Fruit fly (Drosophila melanogaster): ENCODE results near the gene Rh2.

Gene Rh2

dm6 chr3R:18918872-18919339, 19.7 kb downstream of the Rh2 start:
- TF ChIP-seq Myc (optimal IDR thresholded peaks at IDR 0.05), result no peak
- peak; percentile 35 for TF ChIP-seq Vsx2 (GFP tag; optimal IDR thresholded peaks at IDR 0.05; ENCODE audit: partially characterized antibody)
- TF ChIP-seq fru (GFP tag; optimal IDR thresholded peaks at IDR 0.05), result no peak
- no peak for TF ChIP-seq Hr78 (GFP tag; optimal IDR thresholded peaks at IDR 0.05)
- no peak for TF ChIP-seq usp (GFP tag; optimal IDR thresholded peaks at IDR 0.05)
- TF ChIP-seq Rel (GFP tag; optimal IDR thresholded peaks at IDR 0.05), result no peak
- peak; percentile 99 for TF ChIP-seq Rel (tag; optimal IDR thresholded peaks at IDR 0.05)
- no peak for TF ChIP-seq lola (GFP tag; optimal IDR thresholded peaks at IDR 0.05)
- no peak for TF ChIP-seq Abd-B (GFP tag; optimal IDR thresholded peaks at IDR 0.05)
- peak in 1 of 2 experiments; percentile 38 for TF ChIP-seq dl (GFP tag; optimal IDR thresholded peaks at IDR 0.05; ENCODE audit: insufficient read depth in 1 of 2, partially characterized antibody in 2 of 2)
- no peak for TF ChIP-seq Hr83 (GFP tag; optimal IDR thresholded peaks at IDR 0.05; ENCODE audit: poor library complexity, severe bottlenecking)
- peak; percentile 12 for TF ChIP-seq Sp1 (GFP tag; optimal IDR thresholded peaks at IDR 0.05)
- peak; percentile 21 for TF ChIP-seq Jra (GFP tag; optimal IDR thresholded peaks at IDR 0.05)
- no peak for TF ChIP-seq Dfd (GFP tag; optimal IDR thresholded peaks at IDR 0.05)
- peak; percentile 55 for TF ChIP-seq CrebA (GFP tag; optimal IDR thresholded peaks at IDR 0.05; ENCODE audit: borderline replicate concordance)
- TF ChIP-seq br (GFP tag; optimal IDR thresholded peaks at IDR 0.05), result peak; percentile 24
- no peak for TF ChIP-seq CG9705 (GFP tag; optimal IDR thresholded peaks at IDR 0.05)
- peak; percentile 28 for TF ChIP-seq brk (GFP tag; optimal IDR thresholded peaks at IDR 0.05)
- peak; percentile 97 for TF ChIP-seq h (GFP tag; optimal IDR thresholded peaks at IDR 0.05)

- no peak for TF ChIP-seq sv (GFP tag; optimal IDR thresholded peaks at IDR 0.05)
- TF ChIP-seq CG32264 (GFP tag; optimal IDR thresholded peaks at IDR 0.05), result no peak
- TF ChIP-seq CrebA (GFP tag; optimal IDR thresholded peaks at IDR 0.05; ENCODE audit: borderline replicate concordance), result peak; percentile 67
- TF ChIP-seq brk (GFP tag; optimal IDR thresholded peaks at IDR 0.05), result peak; percentile 66
- peak; percentile 6 for TF ChIP-seq sage (GFP tag; optimal IDR thresholded peaks at IDR 0.05)
- peak; percentile 33 for TF ChIP-seq Jra (GFP tag; optimal IDR thresholded peaks at IDR 0.05)
- TF ChIP-seq Hr83 (GFP tag; optimal IDR thresholded peaks at IDR 0.05; ENCODE audit: poor library complexity, severe bottlenecking), result peak; percentile 89
- TF ChIP-seq OdsH (GFP tag; optimal IDR thresholded peaks at IDR 0.05), result no peak
- peak; percentile 33 for TF ChIP-seq h (GFP tag; optimal IDR thresholded peaks at IDR 0.05)
- TF ChIP-seq Dif (GFP tag; optimal IDR thresholded peaks at IDR 0.05; ENCODE audit: partially characterized antibody), result peak; percentile 35
- peak; percentile 6 for TF ChIP-seq fru (GFP tag; optimal IDR thresholded peaks at IDR 0.05)
- no peak for TF ChIP-seq psq (GFP tag; optimal IDR thresholded peaks at IDR 0.05)
- peak; percentile 66 for TF ChIP-seq tai (GFP tag; optimal IDR thresholded peaks at IDR 0.05)
- peak; percentile 54 for TF ChIP-seq rgr (GFP tag; optimal IDR thresholded peaks at IDR 0.05)
- TF ChIP-seq Hnf4 (GFP tag; optimal IDR thresholded peaks at IDR 0.05), result peak; percentile 44
- peak in 1 of 2 experiments; percentile 17 for TF ChIP-seq foxo (GFP tag; optimal IDR thresholded peaks at IDR 0.05)
- TF ChIP-seq jim (GFP tag; optimal IDR thresholded peaks at IDR 0.05), result peak; percentile 34
- peak; percentile 10 for TF ChIP-seq woc (GFP tag; optimal IDR thresholded peaks at IDR 0.05)
- TF ChIP-seq dl (GFP tag; optimal IDR thresholded peaks at IDR 0.05; ENCODE audit: insufficient read depth in 1 of 2, partially characterized antibody in 2 of 2), result peak; percentile 67 to 72
Measured at dm6 chr3R:18923208-18923761, 24.1 kb downstream of the Rh2 start.

DNA sequence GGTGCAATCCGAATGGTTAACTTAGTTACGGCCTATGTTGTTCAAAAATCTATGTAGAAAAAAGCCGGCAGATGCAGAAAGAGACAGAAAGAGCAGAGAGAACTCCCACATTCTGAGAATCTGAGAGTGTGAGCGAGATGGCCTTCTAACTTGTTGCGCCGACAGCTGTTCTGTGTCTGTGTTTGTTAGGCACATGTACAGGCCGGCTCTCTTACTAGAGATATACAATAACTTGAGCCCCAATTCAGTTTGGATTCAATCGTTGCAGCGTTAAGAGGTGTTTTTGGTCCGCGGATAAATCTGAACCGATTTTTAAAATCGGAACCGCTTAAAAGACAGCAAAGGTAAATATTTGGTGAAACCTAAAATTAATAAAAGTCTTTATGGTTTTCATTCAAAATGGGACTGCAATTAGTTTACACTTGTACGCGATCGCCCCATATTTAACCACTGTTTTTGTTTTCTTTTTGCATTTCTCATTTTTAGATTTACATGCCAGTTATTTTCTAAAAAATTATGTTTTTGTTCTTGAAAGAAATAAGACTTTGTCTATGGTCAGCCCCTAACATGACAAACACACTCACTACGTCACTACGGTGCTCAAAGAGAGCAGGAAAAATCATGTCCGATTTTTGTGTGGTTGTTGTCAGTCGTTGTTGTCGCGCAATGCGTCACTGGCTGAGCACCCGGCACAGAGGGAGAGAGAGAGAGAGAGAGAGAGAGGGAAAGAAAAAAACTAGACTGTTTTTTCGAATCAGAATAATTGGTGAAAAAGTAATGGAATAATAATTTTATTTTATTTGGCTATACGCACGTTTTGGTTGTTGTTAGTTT, 24.8 kb downstream of the Rh2 start:
- no peak for TF ChIP-seq psq (GFP tag; optimal IDR thresholded peaks at IDR 0.05)
- no peak for TF ChIP-seq jim (GFP tag; optimal IDR thresholded peaks at IDR 0.05)
- no peak for TF ChIP-seq ey (GFP tag; optimal IDR thresholded peaks at IDR 0.05)
- peak; percentile 40 for TF ChIP-seq brk (GFP tag; optimal IDR thresholded peaks at IDR 0.05)
- peak; percentile 33 for TF ChIP-seq Hr83 (GFP tag; optimal IDR thresholded peaks at IDR 0.05; ENCODE audit: poor library complexity, severe bottlenecking)
- TF ChIP-seq N (GFP tag; optimal IDR thresholded peaks at IDR 0.05), result peak; percentile 78
- no peak for TF ChIP-seq dsf (GFP tag; optimal IDR thresholded peaks at IDR 0.05; ENCODE audit: borderline replicate concordance)
- peak; percentile 28 to 61 for TF ChIP-seq dl (GFP tag; optimal IDR thresholded peaks at IDR 0.05; ENCODE audit: insufficient read depth in 1 of 2, partially characterized antibody in 2 of 2)
- TF ChIP-seq CrebA (GFP tag; optimal IDR thresholded peaks at IDR 0.05; ENCODE audit: borderline replicate concordance), result no peak
- no peak for TF ChIP-seq Rel (GFP tag; optimal IDR thresholded peaks at IDR 0.05)
- TF ChIP-seq Rel (tag; optimal IDR thresholded peaks at IDR 0.05), result peak; percentile 9
- TF ChIP-seq Jra (GFP tag; optimal IDR thresholded peaks at IDR 0.05), result peak; percentile 53
- peak; percentile 62 for TF ChIP-seq Dif (GFP tag; optimal IDR thresholded peaks at IDR 0.05; ENCODE audit: partially characterized antibody)
- no peak for TF ChIP-seq tai (GFP tag; optimal IDR thresholded peaks at IDR 0.05)
- TF ChIP-seq Myc (optimal IDR thresholded peaks at IDR 0.05), result no peak
- TF ChIP-seq rgr (GFP tag; optimal IDR thresholded peaks at IDR 0.05), result no peak
- no peak for TF ChIP-seq dmrt93B (GFP tag; optimal IDR thresholded peaks at IDR 0.05)
- TF ChIP-seq h (GFP tag; optimal IDR thresholded peaks at IDR 0.05), result peak; percentile 23
- peak; percentile 22 for TF ChIP-seq br (GFP tag; optimal IDR thresholded peaks at IDR 0.05)
- no peak for TF ChIP-seq Abd-B (GFP tag; optimal IDR thresholded peaks at IDR 0.05)
- no peak for TF ChIP-seq fru (GFP tag; optimal IDR thresholded peaks at IDR 0.05)
- TF ChIP-seq sage (GFP tag; optimal IDR thresholded peaks at IDR 0.05), result no peak
- no peak for TF ChIP-seq sv (GFP tag; optimal IDR thresholded peaks at IDR 0.05)
- no peak for TF ChIP-seq GATAd (GFP tag; optimal IDR thresholded peaks at IDR 0.05)
- no peak for TF ChIP-seq usp (GFP tag; optimal IDR thresholded peaks at IDR 0.05)
- no peak for TF ChIP-seq pan (optimal IDR thresholded peaks at IDR 0.05)

Data from whole organism, wandering third instar larva.